Worm (Caenorhabditis elegans) whole organism, young adult: ENCODE results near the gene T26C11.4.

Experiments
- B0035.1 ChIP-seq: sonication (generic microtip); optimal IDR thresholded peaks from 2 replicates; lab custom pipeline; 2016; ENCODE audit warnings: missing genetic modification characterization, mild to moderate bottlenecking, missing compliant biosample characterization, missing genotype, missing genetic modification reagents
- B0261.1 ChIP-seq: sonication (generic microtip); optimal IDR thresholded peaks from 2 replicates; lab custom pipeline; 2016; ENCODE audit warnings: mild to moderate bottlenecking, missing genetic modification characterization, moderate library complexity, missing compliant biosample characterization
- B0336.3 ChIP-seq: fragments of 200-800 bp; sonication (Bioruptor generic); IDR thresholded peaks from 2 replicates; pipeline ENCODE4 v1.3.6; 2022; ENCODE audit warnings: missing genetic modification characterization, missing compliant biosample characterization
- C06A6.2 ChIP-seq: fragments of 200-800 bp; sonication (Bioruptor generic); conservative IDR thresholded peaks from 2 replicates; pipeline ENCODE4 v1.3.6; 2022; ENCODE audit warnings: missing genetic modification characterization, missing compliant biosample characterization
- C17E4.6 ChIP-seq: fragments of 200-800 bp; sonication (Bioruptor generic); IDR thresholded peaks from 2 replicates; pipeline ENCODE4 v1.3.6; 2022; ENCODE audit warnings: missing genetic modification reagents, missing genetic modification characterization, missing compliant biosample characterization
- F22D6.2 ChIP-seq: sonication (generic microtip); optimal IDR thresholded peaks from 2 replicates; lab custom pipeline; 2016; ENCODE audit warnings: mild to moderate bottlenecking, missing genetic modification characterization, missing compliant biosample characterization
- F37B4.10 ChIP-seq: fragments of 200-800 bp; sonication (Bioruptor generic); IDR thresholded peaks from 2 replicates; pipeline ENCODE4 v1.3.6; 2022; ENCODE audit warnings: missing genetic modification characterization, missing compliant biosample characterization
- F39B2.1 ChIP-seq: fragments of 200-800 bp; sonication (Bioruptor generic); IDR thresholded peaks from 2 replicates; pipeline ENCODE4 v1.3.6; 2022; ENCODE audit warnings: missing genetic modification reagents, missing genetic modification characterization, missing compliant biosample characterization
- F55B11.4 ChIP-seq: sonication (generic microtip); optimal IDR thresholded peaks from 2 replicates; lab custom pipeline; 2016; ENCODE audit warnings: missing compliant biosample characterization, missing genetic modification characterization, borderline replicate concordance; ENCODE audit not compliant: insufficient read depth
- Y53F4B.3 ChIP-seq: fragments of 200-800 bp; sonication (Bioruptor generic); IDR thresholded peaks from 2 replicates; pipeline ENCODE4 v1.3.6; 2022; ENCODE audit warnings: missing genetic modification reagents, missing genetic modification characterization, missing compliant biosample characterization
- ama-1 ChIP-seq, 3 experiments: fragments of 150-350 bp in 1 of 3; sonication (generic microtip) in 2 of 3; optimal IDR thresholded peaks; 2 replicates each; lab custom pipeline; 2014 to 2018; ENCODE audit warnings: missing biosample characterization in 2 of 3, missing genetic modification characterization in 2 of 3, missing genetic modification reagents in 2 of 3
- athp-1 ChIP-seq: sonication (generic microtip); optimal IDR thresholded peaks from 2 replicates; lab custom pipeline; 2017; ENCODE audit warnings: mild to moderate bottlenecking, missing genetic modification characterization, missing compliant biosample characterization
- bed-2 ChIP-seq: fragments of 200-800 bp; sonication (Bioruptor generic); IDR thresholded peaks from 2 replicates; pipeline ENCODE4 v1.3.6; 2022; ENCODE audit warnings: missing genetic modification reagents, missing genetic modification characterization, missing compliant biosample characterization
- cebp-1 ChIP-seq, 2 experiments: fragments of 200-800 bp in 1 of 2; sonication (Bioruptor generic) in 1 of 2; sonication (generic microtip) in 1 of 2; IDR thresholded peaks in 1 of 2; optimal IDR thresholded peaks in 1 of 2; 2 replicates each; pipeline versions ENCODE4 v1.3.6 to Lab custom; 2017 to 2022; ENCODE audit warnings: missing compliant biosample characterization in 2 of 2, missing genetic modification characterization in 2 of 2, mild to moderate bottlenecking in 1 of 2, missing genetic modification reagents in 1 of 2, moderate library complexity in 1 of 2
- ceh-100 ChIP-seq: fragments of 200-800 bp; sonication (Bioruptor generic); IDR thresholded peaks from 2 replicates; pipeline ENCODE4 v1.3.6; 2022; ENCODE audit warnings: missing genetic modification reagents, missing genetic modification characterization, missing compliant biosample characterization
- ceh-40 ChIP-seq: fragments of 200-800 bp; sonication (Bioruptor generic); IDR thresholded peaks from 2 replicates; pipeline ENCODE4 v1.3.6; 2022; ENCODE audit warnings: missing genetic modification characterization, missing compliant biosample characterization
- ceh-91 ChIP-seq: fragments of 200-800 bp; sonication (Bioruptor generic); IDR thresholded peaks from 2 replicates; pipeline ENCODE4 v1.3.6; 2022; ENCODE audit warnings: missing genetic modification reagents, missing genetic modification characterization, missing compliant biosample characterization
- dpff-1 ChIP-seq: sonication (generic microtip); optimal IDR thresholded peaks from 2 replicates; lab custom pipeline; 2017; ENCODE audit warnings: mild to moderate bottlenecking, missing genetic modification characterization, missing compliant biosample characterization
- dpl-1 ChIP-seq: fragments of 150-350 bp; optimal IDR thresholded peaks from 2 replicates; lab custom pipeline; 2014; ENCODE audit warnings: missing biosample characterization, missing genetic modification reagents, missing genetic modification characterization
- egl-18 ChIP-seq: fragments of 200-800 bp; sonication (Bioruptor generic); IDR thresholded peaks from 2 replicates; pipeline ENCODE4 v1.3.6; 2022; ENCODE audit warnings: missing genetic modification reagents, missing genetic modification characterization, missing compliant biosample characterization
- gei-17 ChIP-seq: fragments of 200-800 bp; sonication (Bioruptor generic); optimal IDR thresholded peaks from 2 replicates; lab custom pipeline; 2018; ENCODE audit warnings: mild to moderate bottlenecking, missing genetic modification characterization, missing compliant biosample characterization
- him-1 ChIP-seq: sonication (generic microtip); optimal IDR thresholded peaks from 2 replicates; lab custom pipeline; 2016; ENCODE audit warnings: missing genotype, missing genetic modification reagents, missing genetic modification characterization, missing compliant biosample characterization
- hrde-1 ChIP-seq: sonication (generic microtip); optimal IDR thresholded peaks from 2 replicates; lab custom pipeline; 2016; ENCODE audit warnings: missing genetic modification characterization, mild to moderate bottlenecking, missing compliant biosample characterization, moderate library complexity, missing genotype, missing genetic modification reagents, borderline replicate concordance
- hsf-1 ChIP-seq: fragments of 200-800 bp; sonication (Bioruptor generic); IDR thresholded peaks from 2 replicates; pipeline ENCODE4 v1.3.6; 2022; ENCODE audit warnings: missing genetic modification reagents, missing genetic modification characterization, missing compliant biosample characterization
- let-526 ChIP-seq: fragments of 200-800 bp; sonication (Bioruptor generic); IDR thresholded peaks from 2 replicates; pipeline ENCODE4 v1.3.6; 2022; ENCODE audit warnings: missing genetic modification reagents, missing genetic modification characterization, missing compliant biosample characterization
- lin-35 ChIP-seq, 3 experiments: fragments of 150-350 bp in 2 of 3; sonication (generic microtip) in 1 of 3; optimal IDR thresholded peaks; 2 replicates each; lab custom pipeline; 2014 to 2018; ENCODE audit warnings: missing biosample characterization in 3 of 3, missing genetic modification characterization in 3 of 3, missing genetic modification reagents in 3 of 3
- lsy-27 ChIP-seq: sonication (generic microtip); optimal IDR thresholded peaks from 2 replicates; lab custom pipeline; 2017; ENCODE audit warnings: missing genetic modification characterization, mild to moderate bottlenecking, missing compliant biosample characterization, antibody characterized with exemption, missing genotype, borderline replicate concordance; ENCODE audit not compliant: insufficient read depth
- madf-3 ChIP-seq: fragments of 200-800 bp; sonication (Bioruptor generic); IDR thresholded peaks from 2 replicates; pipeline ENCODE4 v1.3.6; 2022; ENCODE audit warnings: missing genetic modification reagents, missing genetic modification characterization, missing compliant biosample characterization
- madf-8 ChIP-seq: fragments of 200-800 bp; sonication (Bioruptor generic); conservative IDR thresholded peaks from 2 replicates; pipeline ENCODE4 v1.3.6; 2022; ENCODE audit warnings: missing genetic modification reagents, missing genetic modification characterization, missing compliant biosample characterization
- mcd-1 ChIP-seq: fragments of 200-800 bp; sonication (Bioruptor generic); IDR thresholded peaks from 2 replicates; pipeline ENCODE4 v1.3.6; 2022; ENCODE audit warnings: missing genetic modification reagents, missing genetic modification characterization, missing compliant biosample characterization
- mel-28 ChIP-seq: sonication (generic microtip); optimal IDR thresholded peaks from 2 replicates; lab custom pipeline; 2016; ENCODE audit warnings: borderline replicate concordance, mild to moderate bottlenecking, missing genetic modification characterization, missing compliant biosample characterization
- nfyb-1 ChIP-seq: fragments of 200-800 bp; sonication (Bioruptor generic); IDR thresholded peaks from 2 replicates; pipeline ENCODE4 v1.3.6; 2022; ENCODE audit warnings: missing genetic modification reagents, missing genetic modification characterization, missing compliant biosample characterization
- nhr-179 ChIP-seq: sonication (generic microtip); optimal IDR thresholded peaks from 2 replicates; lab custom pipeline; 2016; ENCODE audit warnings: mild to moderate bottlenecking, missing genetic modification characterization, missing compliant biosample characterization
- nhr-80 ChIP-seq: sonication (generic microtip); optimal IDR thresholded peaks from 2 replicates; lab custom pipeline; 2016; ENCODE audit warnings: missing genetic modification characterization, missing compliant biosample characterization
- pbrm-1 ChIP-seq: fragments of 200-800 bp; sonication (Bioruptor generic); IDR thresholded peaks from 2 replicates; pipeline ENCODE4 v1.3.6; 2022; ENCODE audit warnings: missing genetic modification reagents, missing genetic modification characterization, missing compliant biosample characterization
- pha-4 ChIP-seq: fragments of 150-350 bp; sonication (generic microtip); optimal IDR thresholded peaks from 2 replicates; lab custom pipeline; 2014; ENCODE audit warnings: missing biosample characterization, missing genetic modification reagents, missing genetic modification characterization
- rec-8 ChIP-seq, 2 experiments: sonication (generic microtip); optimal IDR thresholded peaks; 2 replicates each; lab custom pipeline; 2016; ENCODE audit warnings: mild to moderate bottlenecking in 2 of 2, missing genetic modification characterization in 2 of 2, missing genetic modification reagents in 2 of 2, missing genotype in 2 of 2, missing biosample characterization in 1 of 2, missing compliant biosample characterization in 1 of 2, moderate library complexity in 1 of 2
- repo-1 ChIP-seq: sonication (generic microtip); optimal IDR thresholded peaks from 2 replicates; lab custom pipeline; 2017; ENCODE audit warnings: mild to moderate bottlenecking, missing genetic modification characterization, missing compliant biosample characterization
- rpc-1 ChIP-seq, 2 experiments: fragments of 150-350 bp in 1 of 2; sonication (generic microtip) in 1 of 2; optimal IDR thresholded peaks; 2 replicates each; lab custom pipeline; 2014 to 2018; ENCODE audit warnings: missing biosample characterization in 1 of 2, missing genetic modification characterization in 1 of 2, missing genetic modification reagents in 1 of 2, missing genotype in 1 of 2
- sdz-38 ChIP-seq: sonication (generic microtip); optimal IDR thresholded peaks from 2 replicates; lab custom pipeline; 2016; ENCODE audit warnings: missing genotype, missing genetic modification characterization, missing compliant biosample characterization
- snpc-1.1 ChIP-seq: sonication (generic microtip); optimal IDR thresholded peaks from 2 replicates; lab custom pipeline; 2017; ENCODE audit warnings: missing genetic modification characterization, mild to moderate bottlenecking, missing compliant biosample characterization, antibody characterized with exemption, moderate library complexity, missing genotype, missing genetic modification reagents; ENCODE audit not compliant: insufficient read depth
- tbp1 ChIP-seq: fragments of 200-800 bp; sonication (Bioruptor generic); optimal IDR thresholded peaks from 2 replicates; lab custom pipeline; 2018; ENCODE audit warnings: mild to moderate bottlenecking, missing genetic modification characterization, missing compliant biosample characterization
- xnd-1 ChIP-seq: sonication (generic microtip); optimal IDR thresholded peaks from 2 replicates; lab custom pipeline; 2016; ENCODE audit warnings: missing genotype, missing genetic modification reagents, missing genetic modification characterization, missing compliant biosample characterization
- ztf-18 ChIP-seq: sonication (generic microtip); optimal IDR thresholded peaks from 2 replicates; lab custom pipeline; 2016; ENCODE audit warnings: missing genotype, mild to moderate bottlenecking, missing genetic modification characterization, missing compliant biosample characterization
- ztf-28 ChIP-seq: fragments of 200-800 bp; sonication (Bioruptor generic); IDR thresholded peaks from 2 replicates; pipeline ENCODE4 v1.3.6; 2022; ENCODE audit warnings: missing genetic modification reagents, missing genetic modification characterization, missing compliant biosample characterization
- ztf-3 ChIP-seq: fragments of 200-800 bp; sonication (Bioruptor generic); optimal IDR thresholded peaks from 2 replicates; lab custom pipeline; 2018; ENCODE audit warnings: mild to moderate bottlenecking, missing genetic modification characterization, missing compliant biosample characterization

T26C11.4 gene

DNA sequence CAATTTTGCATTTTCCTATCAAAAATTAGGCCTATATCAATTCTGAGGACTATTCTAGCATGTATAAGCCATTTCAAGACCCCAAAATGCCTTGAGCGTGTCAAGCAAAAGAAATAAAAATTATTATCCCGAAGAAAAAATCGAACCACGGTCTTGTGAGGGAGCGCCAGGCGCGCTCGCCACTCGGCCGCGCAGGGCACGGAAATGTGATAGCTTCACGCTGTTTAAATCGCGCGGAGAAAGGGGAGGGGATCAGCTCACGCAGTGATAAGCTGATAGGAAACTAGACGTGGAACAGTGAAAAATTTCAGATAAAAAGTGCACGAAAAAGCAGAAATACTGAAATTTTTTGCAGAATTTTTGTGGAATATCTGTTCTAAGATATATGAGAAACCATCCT lies 7.6 kb downstream of the T26C11.4 start (continued):
- TF ChIP-seq lin-35 (GFP tag; optimal IDR thresholded peaks at IDR 0.05; lab: Kevin White, UChicago) (no peak), Y53F4B.3 (GFP tag; lab: Robert Waterston, UW) (no peak), egl-18 (no peak), bed-2 (GFP tag; lab: Robert Waterston, UW) (0 out of 2 replicates have a peak, but pooled peaks have one; percentile 11), let-526 (0 out of 2 replicates have a peak, but pooled peaks have one; percentile 30), F39B2.1 (GFP tag; lab: Robert Waterston, UW) (no peak), hrde-1 (tag; lab: Kevin White, UChicago) (peak; percentile 40), tbp1 (peak; percentile 98), C17E4.6 (GFP tag; lab: Robert Waterston, UW) (no peak), repo-1 (peak; percentile 35), B0035.1 (peak; percentile 56), ztf-3 (no peak), lsy-27 (no peak), ceh-40 (no peak), nhr-179 (tag; lab: Kevin White, UChicago) (peak; percentile 36), sdz-38 (tag; lab: Kevin White, UChicago) (no peak), cebp-1 (GFP tag; IDR thresholded peaks at IDR 0.05; lab: Robert Waterston, UW) (no peak), cebp-1 (tag; optimal IDR thresholded peaks at IDR 0.05; lab: Kevin White, UChicago) (no peak), mel-28 (tag; lab: Kevin White, UChicago) (no peak), F37B4.10 (GFP tag; lab: Robert Waterston, UW) (no peak), C06A6.2 (GFP tag; lab: Robert Waterston, UW) (no peak), ztf-18 (peak; percentile 61), F55B11.4 (no peak), F22D6.2 (peak; percentile 23), dpl-1 (GFP tag; lab: Kevin White, UChicago) (no peak), rec-8 (tag; optimal IDR thresholded peaks at IDR 0.05; lab: Kevin White, UChicago) (peak; percentile 50 to 88), nfyb-1 (peak; percentile 70; the same call in 1 of the 2 replicates), athp-1 (tag; lab: Kevin White, UChicago) (peak; percentile 44), mcd-1 (GFP tag; lab: Robert Waterston, UW) (peak; percentile 36; the same call in 1 of the 2 replicates), gei-17 (peak; percentile 47), pbrm-1 (GFP tag; lab: Robert Waterston, UW) (peak; percentile 64; the same call in 1 of the 2 replicates), madf-8 (GFP tag; lab: Robert Waterston, UW) (no peak), ztf-28 (GFP tag; lab: Robert Waterston, UW) (0 out of 2 replicates have a peak, but pooled peaks have one; percentile 64), ceh-100 (no peak; the same call in 1 of the 2 replicates), him-1 (tag; lab: Kevin White, UChicago) (peak; percentile 93)
- TF ChIP-seq, all 124 proteins: peak for 71

DNA sequence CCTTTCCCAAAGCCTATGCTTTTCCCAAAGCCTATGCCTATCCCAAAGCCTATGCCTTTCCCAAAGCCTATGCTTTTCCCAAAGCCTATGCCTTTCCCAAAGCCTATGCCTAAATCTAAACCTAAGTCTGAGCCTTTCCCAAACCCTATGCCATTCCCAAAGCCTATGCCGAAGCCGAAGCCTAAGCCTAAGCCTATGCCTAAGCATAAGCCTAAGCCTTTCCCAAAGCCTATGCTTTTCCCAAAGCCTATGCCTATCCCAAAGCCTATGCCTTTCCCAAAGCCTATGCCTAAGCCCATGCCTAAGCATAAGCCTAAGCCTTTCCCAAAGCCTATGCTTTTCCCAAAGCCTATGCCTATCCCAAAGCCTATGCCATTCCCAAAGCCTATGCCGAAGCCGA lies 8.6 kb downstream of the T26C11.4 start:
- TF ChIP-seq hsf-1 (GFP tag; lab: Robert Waterston, UW) (0 out of 2 replicates have a peak, but pooled peaks have one; percentile 51), madf-3 (GFP tag; lab: Robert Waterston, UW) (peak; percentile 62; the same call in 1 of the 2 replicates)

DNA sequence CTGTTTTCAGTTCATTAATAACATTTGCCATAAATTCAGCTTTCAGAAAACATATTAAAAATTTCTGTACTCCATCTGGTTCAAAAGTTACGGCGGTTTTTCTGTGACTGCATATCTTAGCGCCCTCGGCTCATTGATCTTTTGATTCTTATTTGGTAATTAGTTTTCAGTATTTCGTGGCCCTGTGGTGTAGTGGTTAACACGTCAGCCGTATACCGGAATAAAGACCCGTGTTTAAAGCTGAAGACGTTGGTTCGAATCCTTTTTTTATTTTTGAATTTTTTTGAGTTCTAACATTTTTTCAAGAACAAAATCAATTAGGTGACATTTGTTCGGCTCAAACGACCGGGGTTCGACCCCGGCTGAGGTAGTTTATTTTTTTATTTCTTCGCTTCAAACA lies 14.9 kb downstream of the T26C11.4 start:
- TF ChIP-seq snpc-1.1 (tag; lab: Kevin White, UChicago) (no peak), xnd-1 (tag; lab: Kevin White, UChicago) (no peak), madf-8 (GFP tag; lab: Robert Waterston, UW) (no peak), nhr-80 (no peak), F22D6.2 (no peak), ceh-91 (no peak), dpff-1 (tag; lab: Kevin White, UChicago) (no peak), rpc-1 (optimal IDR thresholded peaks at IDR 0.05; lab: Kevin White, UChicago) (peak; percentile 4), rpc-1 (tag; optimal IDR thresholded peaks at IDR 0.05; lab: Kevin White, UChicago) (peak; percentile 71), ama-1 (optimal IDR thresholded peaks at IDR 0.05; lab: Kevin White, UChicago) (no peak), ama-1 (GFP tag; optimal IDR thresholded peaks at IDR 0.05; lab: Kevin White, UChicago) (no peak), mel-28 (tag; lab: Kevin White, UChicago) (no peak), B0261.1 (tag; lab: Kevin White, UChicago) (peak; percentile 28), pha-4 (tag; lab: Kevin White, UChicago) (no peak), B0336.3 (GFP tag; lab: Robert Waterston, UW) (no peak), ztf-18 (no peak)
